Fruit fly (Drosophila melanogaster): ENCODE results near the gene Tat.

The Tat gene

DNA sequence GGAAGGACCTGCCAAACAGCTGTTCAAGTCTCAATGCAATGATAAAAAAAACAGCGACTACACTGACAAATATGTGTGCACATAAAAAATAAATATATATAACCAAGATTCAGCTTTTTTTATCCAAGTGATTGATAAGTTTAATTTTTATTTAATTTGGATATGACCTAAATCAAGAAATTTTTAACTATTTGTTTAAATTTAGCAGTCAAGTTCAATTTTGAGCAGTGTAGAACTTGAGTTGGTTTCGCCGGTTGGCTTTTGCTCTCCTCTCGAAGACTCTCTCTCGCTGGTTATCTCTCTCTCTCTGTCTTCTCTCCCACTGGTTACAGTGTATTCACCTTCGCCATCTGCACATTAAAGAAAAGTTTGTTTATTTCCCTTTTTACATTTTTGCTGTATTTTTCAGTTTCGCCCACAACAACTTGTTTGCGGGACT is 43.0 kb upstream of the Tat start (continued):
- peak; percentile 89 for TF ChIP-seq CG12659 (GFP tag; optimal IDR thresholded peaks at IDR 0.05)
- TF ChIP-seq dm (GFP tag; optimal IDR thresholded peaks at IDR 0.05), result no peak
- peak; percentile 79 for TF ChIP-seq CG5245 (GFP tag; optimal IDR thresholded peaks at IDR 0.05)
- peak; percentile 72 for TF ChIP-seq CrebB (tag; optimal IDR thresholded peaks at IDR 0.05)
- peak; percentile 87 for TF ChIP-seq CG10209 (GFP tag; optimal IDR thresholded peaks at IDR 0.05)
- TF ChIP-seq ATbp (GFP tag; optimal IDR thresholded peaks at IDR 0.05), result peak; percentile 87
- peak; percentile 70; the same call in 2 of the 3 replicates for TF ChIP-seq CG11093 (GFP tag; IDR thresholded peaks at IDR 0.05)
- peak; percentile 73 for TF ChIP-seq CG7372 (GFP tag; IDR thresholded peaks at IDR 0.05)
- peak; percentile 81 for TF ChIP-seq CG9215 (GFP tag; IDR thresholded peaks at IDR 0.05)
- TF ChIP-seq CG13894 (tag; optimal IDR thresholded peaks at IDR 0.05), result peak; percentile 37
- peak; percentile 82 for TF ChIP-seq az2 (GFP tag; optimal IDR thresholded peaks at IDR 0.05)
- TF ChIP-seq Sry-δ (GFP tag; optimal IDR thresholded peaks at IDR 0.05), result peak; percentile 26
- peak; percentile 70 for TF ChIP-seq CG9609 (GFP tag; optimal IDR thresholded peaks at IDR 0.05)
- TF ChIP-seq CG4328 (GFP tag; optimal IDR thresholded peaks at IDR 0.05), result peak; percentile 59
- peak; percentile 93 for TF ChIP-seq CG11504 (tag; optimal IDR thresholded peaks at IDR 0.05)
- TF ChIP-seq CG10979 (tag; optimal IDR thresholded peaks at IDR 0.05), result peak; percentile 92
- TF ChIP-seq PHDP (tag; optimal IDR thresholded peaks at IDR 0.05), result peak; percentile 93
- TF ChIP-seq bowl (GFP tag; IDR thresholded peaks at IDR 0.05), result peak; percentile 61; the same call in 1 of the 2 replicates
- TF ChIP-seq knrl (GFP tag; IDR thresholded peaks at IDR 0.05; ENCODE audit: partially characterized antibody), result no peak
- peak; percentile 88 for TF ChIP-seq CG13424 (tag; optimal IDR thresholded peaks at IDR 0.05)
- peak; percentile 44 for TF ChIP-seq ems (GFP tag; optimal IDR thresholded peaks at IDR 0.05)
- TF ChIP-seq amos (GFP tag; IDR thresholded peaks at IDR 0.05; ENCODE audit: partially characterized antibody), result no peak
- peak; percentile 94 for TF ChIP-seq unpg (GFP tag; optimal IDR thresholded peaks at IDR 0.05)
- peak; percentile 90 for TF ChIP-seq nmo (GFP tag; optimal IDR thresholded peaks at IDR 0.05)
- TF ChIP-seq CG3847 (GFP tag; IDR thresholded peaks at IDR 0.05), result peak; percentile 85
- peak; percentile 97 for TF ChIP-seq Drgx (GFP tag; IDR thresholded peaks at IDR 0.05)
- TF ChIP-seq Mes4 (GFP tag; optimal IDR thresholded peaks at IDR 0.05), result peak; percentile 55
- TF ChIP-seq NC2β (GFP tag; optimal IDR thresholded peaks at IDR 0.05), result peak; percentile 71
- 0 out of 2 replicates have a peak, but pooled peaks have one; percentile 68 for TF ChIP-seq CG16779 (GFP tag; IDR thresholded peaks at IDR 0.05)
- TF ChIP-seq chinmo (GFP tag; IDR thresholded peaks at IDR 0.05; ENCODE audit: partially characterized antibody), result 0 out of 4 replicates have a peak, but pooled peaks have one; percentile 13
- TF ChIP-seq sd (tag; optimal IDR thresholded peaks at IDR 0.05), result peak; percentile 47
- peak; percentile 79 for TF ChIP-seq ken (GFP tag; IDR thresholded peaks at IDR 0.05)
- peak; percentile 67 for TF ChIP-seq ewg (GFP tag; optimal IDR thresholded peaks at IDR 0.05)
- peak; percentile 66; the same call in 1 of the 2 replicates for TF ChIP-seq ro (GFP tag; IDR thresholded peaks at IDR 0.05)
- TF ChIP-seq psq (GFP tag; optimal IDR thresholded peaks at IDR 0.05), result peak; percentile 33
- TF ChIP-seq CG12769 (tag; optimal IDR thresholded peaks at IDR 0.05), result peak; percentile 40
- peak; percentile 82 for TF ChIP-seq CG6254 (GFP tag; optimal IDR thresholded peaks at IDR 0.05)
- peak; percentile 84 for TF ChIP-seq org-1 (GFP tag; optimal IDR thresholded peaks at IDR 0.05)
- no peak for TF ChIP-seq ash1 (GFP tag; optimal IDR thresholded peaks at IDR 0.05)
- peak; percentile 80 for TF ChIP-seq CG10462 (GFP tag; optimal IDR thresholded peaks at IDR 0.05)
- peak; percentile 91 for TF ChIP-seq CG18599 (GFP tag; optimal IDR thresholded peaks at IDR 0.05)
- TF ChIP-seq CG32767 (GFP tag; IDR thresholded peaks at IDR 0.05), result peak; percentile 88
- peak; percentile 28 for TF ChIP-seq CG1603 (tag; optimal IDR thresholded peaks at IDR 0.05)
- TF ChIP-seq klu (GFP tag; IDR thresholded peaks at IDR 0.05), result peak; percentile 66; the same call in 1 of the 2 replicates
- peak; percentile 55 for TF ChIP-seq CG8281 (tag; optimal IDR thresholded peaks at IDR 0.05)
- TF ChIP-seq CG11085 (GFP tag; IDR thresholded peaks at IDR 0.05), result peak; percentile 81
- TF ChIP-seq CG8290 (GFP tag; optimal IDR thresholded peaks at IDR 0.05), result peak; percentile 65
- TF ChIP-seq CG8290 (tag; optimal IDR thresholded peaks at IDR 0.05), result no peak
- no peak for TF ChIP-seq inv (GFP tag; IDR thresholded peaks at IDR 0.05; ENCODE audit: partially characterized antibody)
- peak; percentile 44; the same call in 2 of the 4 replicates for TF ChIP-seq Gug (GFP tag; IDR thresholded peaks at IDR 0.05)

Measured in whole organism, embryonic.